Fruit fly (Drosophila melanogaster) whole organism, prepupa: ENCODE measurements around the gene ninaA.

Source experiments
- CG10669 ChIP-seq: fragments of 200-800 bp; sonication (Bioruptor generic); optimal IDR thresholded peaks from 3 replicates; lab custom pipeline; 2018; ENCODE audit warnings: missing biosample characterization, mild to moderate bottlenecking, missing genetic modification characterization, moderate library complexity
- CG11902 ChIP-seq: fragments of 200-800 bp; sonication (Bioruptor generic); optimal IDR thresholded peaks from 3 replicates; lab custom pipeline; 2016; ENCODE audit warnings: missing biosample characterization, missing genetic modification characterization
- CG1621 ChIP-seq: fragments of 200-800 bp; sonication (Bioruptor generic); optimal IDR thresholded peaks from 3 replicates; lab custom pipeline; 2018; ENCODE audit warnings: missing biosample characterization, mild to moderate bottlenecking, missing genetic modification characterization
- CG16779 ChIP-seq: fragments of 200-800 bp; sonication (Bioruptor generic); optimal IDR thresholded peaks from 3 replicates; lab custom pipeline; 2017; ENCODE audit warnings: missing biosample characterization, mild to moderate bottlenecking, missing genetic modification characterization
- CG3032 ChIP-seq: fragments of 200-800 bp; optimal IDR thresholded peaks from 2 replicates; lab custom pipeline; 2019; ENCODE audit warnings: missing biosample characterization, mild to moderate bottlenecking, missing genetic modification characterization, moderate library complexity
- CG31627 ChIP-seq: fragments of 200-800 bp; sonication (Bioruptor generic); optimal IDR thresholded peaks from 3 replicates; lab custom pipeline; 2016; ENCODE audit warnings: missing biosample characterization, missing genetic modification characterization
- CG3919 ChIP-seq: fragments of 200-800 bp; sonication (Bioruptor generic); optimal IDR thresholded peaks from 3 replicates; lab custom pipeline; 2016; ENCODE audit warnings: missing biosample characterization, missing genetic modification characterization
- CG6163 ChIP-seq: fragments of 200-800 bp; sonication (Bioruptor generic); IDR thresholded peaks from 3 replicates; pipeline ENCODE4 v1.3.6; 2022; ENCODE audit warnings: missing biosample characterization, missing genetic modification characterization
- CG6792 ChIP-seq: fragments of 200-800 bp; sonication (Bioruptor generic); optimal IDR thresholded peaks from 3 replicates; lab custom pipeline; 2016; ENCODE audit warnings: missing biosample characterization, missing genetic modification characterization
- CG7368 ChIP-seq: fragments of 200-800 bp; sonication (Bioruptor generic); optimal IDR thresholded peaks from 3 replicates; lab custom pipeline; 2016; ENCODE audit warnings: missing biosample characterization, missing genetic modification characterization
- CG8119 ChIP-seq: fragments of 200-800 bp; sonication (Bioruptor generic); IDR thresholded peaks from 3 replicates; pipeline ENCODE4 v1.3.6; 2022; ENCODE audit warnings: missing biosample characterization, missing genetic modification characterization
- CG8632 ChIP-seq: fragments of 200-800 bp; sonication (Bioruptor generic); optimal IDR thresholded peaks from 3 replicates; lab custom pipeline; 2016; ENCODE audit warnings: missing biosample characterization, missing genetic modification characterization
- Eip75B ChIP-seq: fragments of 200-800 bp; sonication (Bioruptor generic); optimal IDR thresholded peaks from 3 replicates; lab custom pipeline; 2016; ENCODE audit warnings: missing biosample characterization, missing genetic modification characterization
- Eip78C ChIP-seq: fragments of 200-800 bp; sonication (Bioruptor generic); peaks from one replicate; lab custom pipeline; 2016; ENCODE audit warnings: missing biosample characterization, missing genetic modification characterization
- Ets21C ChIP-seq: fragments of 200-800 bp; sonication (Bioruptor generic); optimal IDR thresholded peaks from 3 replicates; lab custom pipeline; 2016; ENCODE audit warnings: missing biosample characterization, missing genetic modification characterization
- Ets96B ChIP-seq: fragments of 200-800 bp; optimal IDR thresholded peaks from 2 replicates; lab custom pipeline; 2019; ENCODE audit warnings: missing biosample characterization, mild to moderate bottlenecking, missing genetic modification characterization, moderate library complexity
- Hr39 ChIP-seq: fragments of 200-800 bp; sonication (Bioruptor generic); optimal IDR thresholded peaks from 2 replicates; lab custom pipeline; 2016; ENCODE audit warnings: missing biosample characterization, missing genetic modification characterization
- Lpt ChIP-seq: fragments of 200-800 bp; sonication (Bioruptor generic); optimal IDR thresholded peaks from 3 replicates; lab custom pipeline; 2016; ENCODE audit warnings: missing biosample characterization, missing genetic modification characterization
- Met ChIP-seq: fragments of 200-800 bp; sonication (Bioruptor generic); optimal IDR thresholded peaks from 3 replicates; lab custom pipeline; 2016; ENCODE audit warnings: missing biosample characterization, missing genetic modification characterization
- OdsH ChIP-seq: fragments of 200-800 bp; sonication (Bioruptor generic); optimal IDR thresholded peaks from 3 replicates; lab custom pipeline; 2016; ENCODE audit warnings: missing biosample characterization, missing genetic modification characterization
- Smox ChIP-seq: fragments of 200-800 bp; sonication (Bioruptor generic); optimal IDR thresholded peaks from 3 replicates; lab custom pipeline; 2016; ENCODE audit warnings: missing biosample characterization, missing genetic modification characterization
- Sox102F ChIP-seq: fragments of 200-800 bp; sonication (Bioruptor generic); optimal IDR thresholded peaks from 2 replicates; lab custom pipeline; 2016; ENCODE audit warnings: missing biosample characterization, mild to moderate bottlenecking, missing genetic modification characterization
- Sox15 ChIP-seq: fragments of 200-800 bp; sonication (Bioruptor generic); optimal IDR thresholded peaks from 3 replicates; lab custom pipeline; 2016; ENCODE audit warnings: missing biosample characterization, missing genetic modification characterization
- acj6 ChIP-seq: fragments of 200-800 bp; sonication (Bioruptor generic); optimal IDR thresholded peaks from 3 replicates; lab custom pipeline; 2016; ENCODE audit warnings: missing biosample characterization, missing genetic modification characterization
- dac ChIP-seq: fragments of 200-800 bp; sonication (Bioruptor generic); optimal IDR thresholded peaks from 2 replicates; lab custom pipeline; 2017; ENCODE audit warnings: missing biosample characterization, mild to moderate bottlenecking, missing genetic modification characterization
- eg ChIP-seq: fragments of 200-800 bp; sonication (Bioruptor generic); IDR thresholded peaks from 3 replicates; pipeline ENCODE4 v1.3.6; 2022; ENCODE audit warnings: missing biosample characterization, missing genetic modification characterization
- esn ChIP-seq: fragments of 200-800 bp; sonication (Bioruptor generic); optimal IDR thresholded peaks from 2 replicates; lab custom pipeline; 2016; ENCODE audit warnings: missing biosample characterization, mild to moderate bottlenecking, missing genetic modification characterization, moderate library complexity
- fd85E ChIP-seq: fragments of 200-800 bp; sonication (Bioruptor generic); optimal IDR thresholded peaks from 3 replicates; lab custom pipeline; 2016; ENCODE audit warnings: missing biosample characterization, missing genetic modification characterization
- fkh ChIP-seq: fragments of 200-800 bp; sonication (Bioruptor generic); optimal IDR thresholded peaks from 3 replicates; lab custom pipeline; 2017; ENCODE audit warnings: missing biosample characterization, mild to moderate bottlenecking, missing genetic modification characterization, moderate library complexity
- lz ChIP-seq: fragments of 200-800 bp; sonication (Bioruptor generic); optimal IDR thresholded peaks from 3 replicates; lab custom pipeline; 2016; ENCODE audit warnings: missing biosample characterization, missing genetic modification characterization
- net ChIP-seq: fragments of 200-800 bp; sonication (Bioruptor generic); optimal IDR thresholded peaks from 3 replicates; lab custom pipeline; 2016; ENCODE audit warnings: missing biosample characterization, missing genetic modification characterization
- salr ChIP-seq, 2 experiments: fragments of 200-800 bp; sonication (Bioruptor generic); optimal IDR thresholded peaks; 3 replicates each; lab custom pipeline; 2016 to 2018; ENCODE audit warnings: missing biosample characterization in 2 of 2, missing genetic modification characterization in 2 of 2, mild to moderate bottlenecking in 1 of 2
- svp ChIP-seq: fragments of 200-800 bp; sonication (Bioruptor generic); peaks from one replicate; lab custom pipeline; 2016; ENCODE audit warnings: missing biosample characterization, missing genetic modification characterization
- topi ChIP-seq: fragments of 200-800 bp; sonication (Bioruptor generic); optimal IDR thresholded peaks from 3 replicates; lab custom pipeline; 2016; ENCODE audit warnings: missing biosample characterization, missing genetic modification characterization
- vri ChIP-seq: fragments of 200-800 bp; sonication (Bioruptor generic); optimal IDR thresholded peaks from 3 replicates; lab custom pipeline; 2016; ENCODE audit warnings: missing biosample characterization, mild to moderate bottlenecking, missing genetic modification characterization

Gene ninaA

DNA sequence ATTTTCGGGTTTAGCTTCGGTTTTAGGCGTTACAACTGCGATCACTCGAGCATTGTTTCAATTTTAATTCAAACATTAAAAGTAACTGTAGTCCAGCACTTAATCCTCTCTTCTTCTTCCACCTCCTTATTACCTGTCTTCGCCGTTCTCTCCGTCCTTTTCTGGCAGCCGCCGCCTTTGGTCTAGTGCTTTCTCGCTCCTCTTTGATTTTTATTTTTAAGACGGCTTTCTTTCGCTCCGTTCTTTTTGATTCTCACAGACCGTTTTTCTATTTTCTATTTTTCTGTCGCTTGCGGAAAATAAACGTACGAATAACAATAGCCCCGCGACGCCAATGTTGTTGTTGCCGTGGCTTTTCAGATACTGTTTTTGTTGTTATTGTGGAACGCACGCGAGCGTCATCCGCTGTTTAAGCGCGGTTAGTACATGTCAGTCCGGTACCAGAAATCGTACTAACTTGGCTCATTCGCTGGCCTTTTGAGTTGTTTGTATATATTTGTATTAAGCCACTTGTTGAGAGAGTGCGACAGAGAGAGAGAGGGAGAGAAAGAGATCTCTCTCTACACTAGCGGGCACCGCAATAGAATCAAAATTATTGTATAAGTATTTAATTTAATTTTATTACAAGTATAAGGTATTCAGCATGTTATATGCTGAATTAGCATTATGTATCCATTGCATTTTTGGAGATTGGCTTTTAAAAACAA, 9.1 kb upstream of the ninaA start, which contains the start of gene aru (continued):
- peak; percentile 66; the same call in 2 of the 3 replicates for TF ChIP-seq CG8119 (GFP tag; lab: Robert Waterston, UW)
- peak; percentile 22 for TF ChIP-seq CG3032 (tag; lab: Kevin White, UChicago)
- TF ChIP-seq Met (GFP tag; lab: Kevin White, UChicago), result peak; percentile 41
- TF ChIP-seq CG6792 (GFP tag; lab: Kevin White, UChicago), result peak; percentile 1
- TF ChIP-seq lz, result peak; percentile 10
- peak; percentile 3 for TF ChIP-seq CG8632 (GFP tag; lab: Kevin White, UChicago)
- TF ChIP-seq Sox15 (GFP tag; lab: Kevin White, UChicago), result no peak
- TF ChIP-seq Lpt (GFP tag; lab: Kevin White, UChicago), result peak; percentile 25
- peak; percentile 21 for TF ChIP-seq Smox (GFP tag; lab: Kevin White, UChicago)
- peak; percentile 40 for TF ChIP-seq esn
- TF ChIP-seq dac (GFP tag; lab: Kevin White, UChicago), result no peak
- peak; percentile 12 for TF ChIP-seq CG7368
- peak; percentile 54 for TF ChIP-seq svp (GFP tag; lab: Kevin White, UChicago)
- TF ChIP-seq OdsH (GFP tag; lab: Kevin White, UChicago), result peak; percentile 16
- TF ChIP-seq CG3919 (GFP tag; lab: Kevin White, UChicago), result peak; percentile 51
- peak; percentile 62; the same call in 1 of the 3 replicates for TF ChIP-seq CG6163
- peak; percentile 25 for TF ChIP-seq fd85E (GFP tag; lab: Kevin White, UChicago)
- TF ChIP-seq, all 60 proteins: peak for 34

DNA sequence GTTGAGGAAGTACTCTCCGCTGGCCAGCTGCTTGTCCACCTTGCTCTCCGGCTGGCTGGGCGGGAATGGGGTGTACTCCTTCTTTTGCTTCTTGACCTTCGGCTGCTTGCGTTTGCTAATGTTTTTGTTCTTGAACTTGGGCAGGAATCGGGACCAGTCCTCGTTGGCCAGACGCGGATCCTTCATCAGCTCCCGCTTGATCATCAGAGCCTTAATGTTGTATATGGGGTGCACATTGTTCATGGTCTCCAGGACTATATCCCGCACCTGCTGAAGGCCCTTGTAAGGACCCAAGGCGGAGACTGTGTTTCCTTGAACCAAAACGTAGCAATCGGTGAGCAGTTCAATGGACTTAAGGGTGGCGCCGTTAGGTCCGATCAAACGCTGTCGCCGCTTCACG, 8.1 kb upstream of the ninaA start:
- TF ChIP-seq vri (GFP tag; lab: Kevin White, UChicago) (no peak), svp (GFP tag; lab: Kevin White, UChicago) (no peak), fkh (GFP tag; lab: Kevin White, UChicago) (no peak), Hr39 (no peak), CG6792 (GFP tag; lab: Kevin White, UChicago) (no peak), topi (no peak), CG8632 (GFP tag; lab: Kevin White, UChicago) (no peak), CG11902 (GFP tag; lab: Kevin White, UChicago) (no peak), Sox102F (GFP tag; lab: Kevin White, UChicago) (no peak), acj6 (GFP tag; lab: Kevin White, UChicago) (no peak), Eip75B (GFP tag; lab: Kevin White, UChicago) (no peak), net (GFP tag; lab: Kevin White, UChicago) (no peak), CG16779 (no peak), CG31627 (GFP tag; lab: Kevin White, UChicago) (no peak), salr (GFP tag; optimal IDR thresholded peaks at IDR 0.05; lab: Kevin White, UChicago) (no peak), Ets21C (GFP tag; lab: Kevin White, UChicago) (no peak)

DNA sequence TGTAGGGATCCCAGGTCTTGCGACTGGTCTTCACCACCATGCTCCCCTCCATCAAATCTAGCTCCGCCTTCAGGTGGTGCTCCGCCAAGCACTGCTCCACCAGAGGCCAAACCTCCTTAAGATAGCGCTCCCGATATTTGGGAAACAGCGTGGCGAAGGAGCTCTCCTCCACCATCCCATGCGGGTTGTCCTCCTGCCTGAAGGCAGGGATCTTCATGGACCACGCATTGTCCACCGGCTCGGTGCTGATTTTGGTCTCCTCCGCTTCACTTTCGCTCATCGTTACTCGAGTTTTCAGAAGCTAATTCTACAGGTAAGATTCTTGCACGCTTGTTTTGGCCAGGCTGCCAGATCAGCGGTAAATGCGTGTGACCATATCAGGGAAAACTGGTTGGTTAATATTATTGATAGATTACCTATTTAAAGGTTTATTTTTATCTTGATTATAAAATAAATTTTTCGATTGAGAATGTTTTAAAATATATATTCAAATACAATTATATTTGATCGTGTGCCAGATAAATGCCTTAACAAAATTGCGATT, 7.5 kb upstream of the ninaA start, which contains the start of gene dbe:
dbe (minus strand) TSS at position 361 of the 544 bp plus-strand sequence.
- TF ChIP-seq Eip78C (GFP tag; lab: Kevin White, UChicago) (peak; percentile 18), Ets96B (tag; lab: Kevin White, UChicago) (no peak), CG3919 (GFP tag; lab: Kevin White, UChicago) (peak; percentile 5), CG6792 (GFP tag; lab: Kevin White, UChicago) (no peak), CG3032 (tag; lab: Kevin White, UChicago) (peak; percentile 3), CG1621 (tag; lab: Kevin White, UChicago) (no peak), CG31627 (GFP tag; lab: Kevin White, UChicago) (peak; percentile 15), eg (GFP tag; lab: Robert Waterston, UW) (peak; percentile 38; the same call in 1 of the 3 replicates), svp (GFP tag; lab: Kevin White, UChicago) (no peak), esn (peak; percentile 15), CG10669 (GFP tag; lab: Kevin White, UChicago) (no peak), salr (GFP tag; optimal IDR thresholded peaks at IDR 0.05; lab: Kevin White, UChicago) (no peak)
